Fruit fly (Drosophila melanogaster) whole organism, embryonic: Measurements from ENCODE around the gene lectin-29Ca.

Experiments
- Asciz ChIP-seq: fragments of 200-800 bp; sonication (Bioruptor generic); optimal IDR thresholded peaks from 2 replicates; lab custom pipeline; 2017; ENCODE audit warnings: missing biosample characterization, mild to moderate bottlenecking, missing genetic modification characterization, missing genetic modification reagents
- Atf3 ChIP-seq: fragments of 200-800 bp; sonication (Bioruptor generic); optimal IDR thresholded peaks from 3 replicates; lab custom pipeline; 2016; ENCODE audit warnings: missing biosample characterization, missing genetic modification characterization
- CG10274 ChIP-seq: fragments of 200-800 bp; sonication (Bioruptor generic); optimal IDR thresholded peaks from 3 replicates; lab custom pipeline; 2017; ENCODE audit warnings: missing biosample characterization, mild to moderate bottlenecking, missing genetic modification characterization
- CG12391 ChIP-seq: fragments of 200-800 bp; sonication (Bioruptor generic); optimal IDR thresholded peaks from 3 replicates; lab custom pipeline; 2018; ENCODE audit warnings: missing biosample characterization, mild to moderate bottlenecking, missing genetic modification characterization, moderate library complexity
- CG13775 ChIP-seq: fragments of 200-800 bp; sonication (Bioruptor generic); optimal IDR thresholded peaks from 3 replicates; lab custom pipeline; 2017; ENCODE audit warnings: missing biosample characterization, mild to moderate bottlenecking, missing genetic modification characterization
- CG14441 ChIP-seq: fragments of 200-800 bp; sonication (Bioruptor generic); IDR thresholded peaks from 2 replicates; pipeline ENCODE4 v1.3.6; 2022; ENCODE audit warnings: missing biosample characterization, missing genetic modification characterization
- CG14710 ChIP-seq: fragments of 200-800 bp; sonication (Bioruptor generic); optimal IDR thresholded peaks from 3 replicates; lab custom pipeline; 2019; ENCODE audit warnings: missing biosample characterization, mild to moderate bottlenecking, missing genetic modification characterization, moderate library complexity
- CG15269 ChIP-seq: fragments of 200-800 bp; sonication (Bioruptor generic); optimal IDR thresholded peaks from 2 replicates; lab custom pipeline; 2018; ENCODE audit warnings: missing biosample characterization, mild to moderate bottlenecking, missing genetic modification characterization, moderate library complexity
- CG17328 ChIP-seq: fragments of 200-800 bp; sonication (Bioruptor generic); IDR thresholded peaks from 2 replicates; pipeline ENCODE4 v1.3.6; 2022; ENCODE audit warnings: missing biosample characterization, missing genetic modification characterization
- CG18476 ChIP-seq: fragments of 200-800 bp; sonication (Bioruptor generic); optimal IDR thresholded peaks from 2 replicates; lab custom pipeline; 2016; ENCODE audit warnings: missing biosample characterization, mild to moderate bottlenecking, missing genetic modification characterization
- CG32532 ChIP-seq: fragments of 200-800 bp; sonication (Bioruptor generic); IDR thresholded peaks from 2 replicates; pipeline ENCODE4 v1.3.6; 2022; ENCODE audit warnings: missing biosample characterization, missing genetic modification characterization
- CG3726 ChIP-seq: fragments of 200-800 bp; sonication (Bioruptor generic); IDR thresholded peaks from 3 replicates; pipeline ENCODE4, ENCODE4 v1.3.6; 2022; ENCODE audit warnings: missing biosample characterization, missing genetic modification characterization
- CG42726 ChIP-seq: fragments of 200-800 bp; sonication (Bioruptor generic); IDR thresholded peaks from 2 replicates; pipeline ENCODE4 v1.3.6; 2022; ENCODE audit warnings: missing biosample characterization, missing genetic modification characterization; ENCODE audit not compliant: partially characterized antibody
- CG4820 ChIP-seq: fragments of 200-800 bp; sonication (Bioruptor generic); optimal IDR thresholded peaks from 3 replicates; lab custom pipeline; 2016; ENCODE audit warnings: missing biosample characterization, missing genetic modification characterization
- CG6272 ChIP-seq: fragments of 200-800 bp; sonication (Bioruptor generic); IDR thresholded peaks from 2 replicates; pipeline ENCODE4 v1.3.6; 2022; ENCODE audit warnings: missing biosample characterization, missing genetic modification characterization
- CG6654 ChIP-seq: fragments of 200-800 bp; sonication (Bioruptor generic); optimal IDR thresholded peaks from 2 replicates; lab custom pipeline; 2017; ENCODE audit warnings: missing biosample characterization, mild to moderate bottlenecking, missing genetic modification characterization
- CG6689 ChIP-seq: fragments of 200-800 bp; sonication (Bioruptor generic); IDR thresholded peaks from 2 replicates; pipeline ENCODE4 v1.3.6; 2022; ENCODE audit warnings: missing biosample characterization, missing genetic modification characterization
- CG7928 ChIP-seq: fragments of 200-800 bp; sonication (Bioruptor generic); optimal IDR thresholded peaks from 2 replicates; lab custom pipeline; 2017; ENCODE audit warnings: missing biosample characterization, mild to moderate bottlenecking, missing genetic modification characterization
- CG8388 ChIP-seq: fragments of 200-800 bp; sonication (Bioruptor generic); optimal IDR thresholded peaks from 2 replicates; lab custom pipeline; 2019; ENCODE audit warnings: missing biosample characterization, mild to moderate bottlenecking, missing genetic modification characterization, moderate library complexity
- CG8944 ChIP-seq: fragments of 200-800 bp; sonication (Bioruptor generic); optimal IDR thresholded peaks from 3 replicates; lab custom pipeline; 2016; ENCODE audit warnings: missing biosample characterization, missing genetic modification characterization
- CG9215 ChIP-seq: fragments of 200-800 bp; sonication (Bioruptor generic); IDR thresholded peaks from 2 replicates; pipeline ENCODE4 v1.3.6; 2022; ENCODE audit warnings: missing biosample characterization, missing genetic modification characterization
- CG9437 ChIP-seq: fragments of 200-800 bp; sonication (Bioruptor generic); optimal IDR thresholded peaks from 2 replicates; lab custom pipeline; 2018; ENCODE audit warnings: missing biosample characterization, mild to moderate bottlenecking, missing genetic modification characterization
- CG9609 ChIP-seq: fragments of 200-800 bp; sonication (Bioruptor generic); optimal IDR thresholded peaks from 3 replicates; lab custom pipeline; 2016; ENCODE audit warnings: missing biosample characterization, missing genetic modification characterization
- CG9797 ChIP-seq: fragments of 200-800 bp; sonication (Bioruptor generic); optimal IDR thresholded peaks from 3 replicates; lab custom pipeline; 2018; ENCODE audit warnings: missing biosample characterization, mild to moderate bottlenecking, missing genetic modification characterization
- Chrac-16 ChIP-seq: fragments of 200-800 bp; sonication (Bioruptor generic); optimal IDR thresholded peaks from 3 replicates; lab custom pipeline; 2016; ENCODE audit warnings: missing biosample characterization, missing genetic modification characterization
- Dfd ChIP-seq, 2 experiments: fragments of >200 bp; optimal IDR thresholded peaks; 2 replicates each; lab custom pipeline; 2017; ENCODE audit warnings: missing biosample characterization in 2 of 2, missing genetic modification characterization in 2 of 2
- Dip3 ChIP-seq: fragments of 200-800 bp; sonication (Bioruptor generic); optimal IDR thresholded peaks from 3 replicates; lab custom pipeline; 2016; ENCODE audit warnings: missing biosample characterization, missing genetic modification characterization
- Ets65A ChIP-seq: fragments of 200-800 bp; sonication (Bioruptor generic); peaks from one replicate; lab custom pipeline; 2016; ENCODE audit warnings: missing biosample characterization, missing genetic modification characterization
- Hr78 ChIP-seq, 2 experiments: fragments of 200-800 bp in 1 of 2; fragments of >200 bp in 1 of 2; sonication (Bioruptor generic) in 1 of 2; optimal IDR thresholded peaks; 2 replicates each; lab custom pipeline; 2017 to 2019; ENCODE audit warnings: missing biosample characterization in 2 of 2, missing genetic modification characterization in 2 of 2, mild to moderate bottlenecking in 1 of 2, moderate library complexity in 1 of 2
- Kr ChIP-seq: fragments of 200-800 bp; sonication (Bioruptor generic); optimal IDR thresholded peaks from 2 replicates; lab custom pipeline; 2017; ENCODE audit warnings: missing biosample characterization, mild to moderate bottlenecking, missing genetic modification characterization
- Lpt ChIP-seq: fragments of >200 bp; optimal IDR thresholded peaks from 2 replicates; lab custom pipeline; 2018; ENCODE audit warnings: missing biosample characterization, missing genetic modification characterization
- NK7.1 ChIP-seq: fragments of 200-800 bp; sonication (Bioruptor generic); optimal IDR thresholded peaks from 3 replicates; lab custom pipeline; 2016; ENCODE audit warnings: missing biosample characterization, missing genetic modification characterization
- Oaz ChIP-seq: fragments of 200-800 bp; sonication (Bioruptor generic); IDR thresholded peaks from 2 replicates; pipeline ENCODE4 v1.3.6; 2022; ENCODE audit warnings: missing biosample characterization, missing genetic modification characterization
- Opbp ChIP-seq: fragments of 200-800 bp; sonication (Bioruptor generic); IDR thresholded peaks from 3 replicates; pipeline ENCODE4 v1.3.6; 2022; ENCODE audit warnings: missing biosample characterization, missing genetic modification characterization; ENCODE audit not compliant: partially characterized antibody
- Ssrp ChIP-seq: fragments of 200-800 bp; sonication (Bioruptor generic); optimal IDR thresholded peaks from 2 replicates; lab custom pipeline; 2018; ENCODE audit warnings: missing biosample characterization, mild to moderate bottlenecking, missing genetic modification characterization, moderate library complexity
- Tbp ChIP-seq: fragments of >200 bp; optimal IDR thresholded peaks from 2 replicates; lab custom pipeline; 2018; ENCODE audit warnings: missing biosample characterization, missing genetic modification characterization
- Trl ChIP-seq, 3 experiments: fragments of >200 bp in 2 of 3; fragments of 200-800 bp in 1 of 3; sonication (Bioruptor generic) in 1 of 3; optimal IDR thresholded peaks; 2 replicates in 1 of 3; 3 replicates in 2 of 3; lab custom pipeline; 2016 to 2017; ENCODE audit warnings: missing biosample characterization in 1 of 3, missing genetic modification characterization in 1 of 3
- bbx ChIP-seq: fragments of 200-800 bp; sonication (Bioruptor generic); IDR thresholded peaks from 2 replicates; pipeline ENCODE4 v1.3.6; 2022; ENCODE audit warnings: missing biosample characterization, missing genetic modification characterization; ENCODE audit not compliant: partially characterized antibody
- bigmax ChIP-seq: fragments of 200-800 bp; sonication (Bioruptor generic); optimal IDR thresholded peaks from 2 replicates; lab custom pipeline; 2018; ENCODE audit warnings: missing biosample characterization, mild to moderate bottlenecking, missing genetic modification characterization
- dysf ChIP-seq: fragments of 200-800 bp; sonication (Bioruptor generic); IDR thresholded peaks from 3 replicates; pipeline ENCODE4 v1.3.6; 2022; ENCODE audit warnings: missing biosample characterization, missing genetic modification characterization
- fru ChIP-seq: fragments of >200 bp; optimal IDR thresholded peaks from 2 replicates; lab custom pipeline; 2017
- hb ChIP-seq: fragments of 200-800 bp; sonication (Bioruptor generic); IDR thresholded peaks from 3 replicates; pipeline ENCODE4 v1.3.6; 2022; ENCODE audit warnings: missing biosample characterization, missing genetic modification characterization; ENCODE audit not compliant: partially characterized antibody
- lmd ChIP-seq: fragments of 200-800 bp; sonication (Bioruptor generic); IDR thresholded peaks from 2 replicates; pipeline ENCODE4 v1.3.6; 2022; ENCODE audit warnings: missing biosample characterization, missing genetic modification characterization
- nmo ChIP-seq: fragments of 200-800 bp; sonication (Bioruptor generic); optimal IDR thresholded peaks from 2 replicates; lab custom pipeline; 2018; ENCODE audit warnings: missing biosample characterization, mild to moderate bottlenecking, missing genetic modification characterization, moderate library complexity
- odd ChIP-seq: fragments of 200-800 bp; sonication (Bioruptor generic); optimal IDR thresholded peaks from 2 replicates; lab custom pipeline; 2017; ENCODE audit warnings: missing biosample characterization, mild to moderate bottlenecking, missing genetic modification characterization
- pfk ChIP-seq: fragments of 200-800 bp; sonication (Bioruptor generic); optimal IDR thresholded peaks from 2 replicates; lab custom pipeline; 2018; ENCODE audit warnings: missing biosample characterization, mild to moderate bottlenecking, missing genetic modification characterization, moderate library complexity
- pho ChIP-seq: fragments of 200-800 bp; sonication (Bioruptor generic); optimal IDR thresholded peaks from 2 replicates; lab custom pipeline; 2016; ENCODE audit warnings: missing biosample characterization, missing genetic modification characterization
- pzg ChIP-seq: fragments of 200-800 bp; sonication (Bioruptor generic); optimal IDR thresholded peaks from 3 replicates; lab custom pipeline; 2018; ENCODE audit warnings: missing biosample characterization, mild to moderate bottlenecking, missing genetic modification characterization, moderate library complexity
- sim ChIP-seq: fragments of 200-800 bp; sonication (Bioruptor generic); IDR thresholded peaks from 2 replicates; pipeline ENCODE4 v1.3.6; 2022; ENCODE audit warnings: missing biosample characterization, missing genetic modification characterization
- wdn ChIP-seq: fragments of 200-800 bp; sonication (Bioruptor generic); IDR thresholded peaks from 2 replicates; pipeline ENCODE4 v1.3.6; 2022; ENCODE audit warnings: missing biosample characterization, missing genetic modification characterization

lectin-29Ca gene

DNA sequence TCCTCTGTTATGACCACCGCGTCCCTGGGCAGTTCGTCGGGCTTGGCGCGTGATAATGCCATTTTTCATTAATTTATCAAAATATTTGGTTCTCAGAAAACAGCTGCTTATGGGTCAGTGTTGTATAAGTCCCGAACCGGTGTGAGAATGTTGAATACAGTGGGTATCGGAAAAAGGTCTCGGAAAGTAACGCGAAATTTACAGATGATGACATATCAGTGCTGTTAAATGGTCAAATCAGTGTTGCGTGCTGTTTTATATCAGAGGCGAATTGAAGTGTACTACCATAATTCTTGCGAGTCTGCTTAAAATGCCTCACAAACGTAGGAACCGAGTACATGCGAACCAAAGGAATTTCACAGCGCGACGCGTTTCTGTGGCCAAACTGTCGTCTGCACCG, 11.4 kb downstream of the lectin-29Ca start, which contains the start of the genes CG13392 and Rcd4 (continued):
- TF ChIP-seq CG3726 (GFP tag; lab: Robert Waterston, UW) (no peak), CG4820 (GFP tag; lab: Kevin White, UChicago) (peak; percentile 46), CG8944 (GFP tag; lab: Kevin White, UChicago) (peak; percentile 56), CG12391 (tag; lab: Kevin White, UChicago) (peak; percentile 47), Opbp (GFP tag; lab: Robert Waterston, UW) (peak; percentile 77; the same call in 2 of the 3 replicates), CG18476 (GFP tag; lab: Kevin White, UChicago) (peak; percentile 28), Kr (GFP tag; lab: Kevin White, UChicago) (no peak), CG6689 (GFP tag; lab: Robert Waterston, UW) (0 out of 2 replicates have a peak, but pooled peaks have one; percentile 27), Ets65A (GFP tag; lab: Kevin White, UChicago) (peak; percentile 97), CG7928 (peak; percentile 25), nmo (GFP tag; lab: Kevin White, UChicago) (peak; percentile 51), Asciz (no peak), Dfd (GFP tag; optimal IDR thresholded peaks at IDR 0.05; lab: Kevin White, UChicago) (no peak), Ssrp (tag; lab: Kevin White, UChicago) (no peak), NK7.1 (GFP tag; lab: Kevin White, UChicago) (peak; percentile 23), CG14710 (peak; percentile 66), pho (GFP tag; lab: Kevin White, UChicago) (peak; percentile 79), hb (GFP tag; lab: Robert Waterston, UW) (peak; percentile 31; the same call in 1 of the 3 replicates), Tbp (GFP tag; lab: Kevin White, UChicago) (no peak), pfk (GFP tag; lab: Kevin White, UChicago) (no peak), sim (no peak), CG9437 (GFP tag; lab: Kevin White, UChicago) (peak; percentile 34), CG14441 (GFP tag; lab: Robert Waterston, UW) (peak; percentile 36; the same call in 1 of the 2 replicates), pzg (GFP tag; lab: Kevin White, UChicago) (peak; percentile 87), lmd (GFP tag; lab: Robert Waterston, UW) (peak; percentile 38; the same call in 1 of the 2 replicates), Oaz (GFP tag; lab: Robert Waterston, UW) (no peak), Lpt (GFP tag; lab: Kevin White, UChicago) (no peak), odd (GFP tag; lab: Kevin White, UChicago) (no peak), CG42726 (no peak), Dip3 (GFP tag; lab: Kevin White, UChicago) (peak; percentile 79), CG9797 (GFP tag; lab: Kevin White, UChicago) (peak; percentile 33), wdn (GFP tag; lab: Robert Waterston, UW) (peak; percentile 51; the same call in 1 of the 2 replicates), bbx (GFP tag; lab: Robert Waterston, UW) (peak; percentile 79), dysf (GFP tag; lab: Robert Waterston, UW) (peak; percentile 72), CG6272 (GFP tag; lab: Robert Waterston, UW) (no peak), CG15269 (tag; lab: Kevin White, UChicago) (peak; percentile 43), CG8388 (GFP tag; lab: Kevin White, UChicago) (peak; percentile 63), bigmax (GFP tag; lab: Kevin White, UChicago) (peak; percentile 24), CG10274 (GFP tag; lab: Kevin White, UChicago) (no peak), CG32532 (GFP tag; lab: Robert Waterston, UW) (peak; percentile 79), CG9215 (GFP tag; lab: Robert Waterston, UW) (peak; percentile 44; the same call in 1 of the 2 replicates), Hr78 (GFP tag; optimal IDR thresholded peaks at IDR 0.05; lab: Kevin White, UChicago) (no peak), Chrac-16 (GFP tag; lab: Kevin White, UChicago) (peak; percentile 61), CG6654 (peak; percentile 1), CG9609 (peak; percentile 74), Trl (optimal IDR thresholded peaks at IDR 0.05; lab: Kevin White, UChicago) (no peak), Trl (GFP tag; optimal IDR thresholded peaks at IDR 0.05; lab: Kevin White, UChicago) (peak; percentile 75), CG13775 (GFP tag; lab: Kevin White, UChicago) (peak; percentile 21), CG17328 (GFP tag; lab: Robert Waterston, UW) (0 out of 2 replicates have a peak, but pooled peaks have one; percentile 18), fru (no peak), Atf3 (GFP tag; lab: Kevin White, UChicago) (peak; percentile 59)
